Worm (Caenorhabditis elegans): ENCODE data around the gene C18D11.9.

ce11 chrIII:11834783-11835182 lies 25.9 kb downstream of the C18D11.9 start:
- TF ChIP-seq pha-4 (tag; optimal IDR thresholded peaks at IDR 0.05) (no peak), C08G9.2 (tag; optimal IDR thresholded peaks at IDR 0.05) (no peak), ttx-3 (tag; optimal IDR thresholded peaks at IDR 0.05) (no peak), sox-4 (tag; optimal IDR thresholded peaks at IDR 0.05) (no peak), mec-3 (tag; optimal IDR thresholded peaks at IDR 0.05; ENCODE audit: borderline replicate concordance) (no peak), hlh-30 (tag; optimal IDR thresholded peaks at IDR 0.05; ENCODE audit: insufficient read depth) (no peak)

All from whole organism, late embryonic.